Worm (Caenorhabditis elegans) whole organism, L2 larva: ENCODE results near the gene cdc-42.

Experiments
- blmp-1 ChIP-seq: sonication (generic microtip); optimal IDR thresholded peaks from 2 replicates; lab custom pipeline; 2017; ENCODE audit warnings: missing genetic modification characterization, mild to moderate bottlenecking, missing compliant biosample characterization, antibody characterized with exemption, moderate library complexity; ENCODE audit not compliant: insufficient read depth
- ceh-82 ChIP-seq: fragments of 150-350 bp; optimal IDR thresholded peaks from 2 replicates; lab custom pipeline; 2014; ENCODE audit warnings: missing biosample characterization, missing genetic modification characterization
- elt-1 ChIP-seq: fragments of 150-350 bp; optimal IDR thresholded peaks from 2 replicates; lab custom pipeline; 2014; ENCODE audit warnings: missing biosample characterization, missing genetic modification characterization
- elt-3 ChIP-seq: sonication (generic microtip); optimal IDR thresholded peaks from 2 replicates; lab custom pipeline; 2017; ENCODE audit warnings: missing biosample characterization, missing genetic modification characterization
- nhr-12 ChIP-seq: fragments of 150-350 bp; optimal IDR thresholded peaks from 2 replicates; lab custom pipeline; 2014; ENCODE audit warnings: missing biosample characterization, missing genetic modification characterization
- nhr-23 ChIP-seq: fragments of 150-350 bp; optimal IDR thresholded peaks from 2 replicates; lab custom pipeline; 2014; ENCODE audit warnings: missing biosample characterization, missing genetic modification reagents, missing genetic modification characterization
- nhr-77 ChIP-seq: fragments of 150-350 bp; optimal IDR thresholded peaks from 2 replicates; lab custom pipeline; 2014; ENCODE audit warnings: missing biosample characterization, missing genetic modification characterization
- sma-9 ChIP-seq, 2 experiments: fragments of 150-350 bp in 1 of 2; sonication (generic microtip) in 1 of 2; optimal IDR thresholded peaks; 2 replicates each; lab custom pipeline; 2014 to 2016; ENCODE audit warnings: missing genetic modification characterization in 2 of 2, mild to moderate bottlenecking in 1 of 2, missing biosample characterization in 1 of 2, missing compliant biosample characterization in 1 of 2, missing genetic modification reagents in 1 of 2, moderate library complexity in 1 of 2
- unc-62 ChIP-seq: fragments of 150-350 bp; optimal IDR thresholded peaks from 2 replicates; lab custom pipeline; 2014; ENCODE audit warnings: missing biosample characterization, missing genetic modification reagents, missing genetic modification characterization

DNA sequence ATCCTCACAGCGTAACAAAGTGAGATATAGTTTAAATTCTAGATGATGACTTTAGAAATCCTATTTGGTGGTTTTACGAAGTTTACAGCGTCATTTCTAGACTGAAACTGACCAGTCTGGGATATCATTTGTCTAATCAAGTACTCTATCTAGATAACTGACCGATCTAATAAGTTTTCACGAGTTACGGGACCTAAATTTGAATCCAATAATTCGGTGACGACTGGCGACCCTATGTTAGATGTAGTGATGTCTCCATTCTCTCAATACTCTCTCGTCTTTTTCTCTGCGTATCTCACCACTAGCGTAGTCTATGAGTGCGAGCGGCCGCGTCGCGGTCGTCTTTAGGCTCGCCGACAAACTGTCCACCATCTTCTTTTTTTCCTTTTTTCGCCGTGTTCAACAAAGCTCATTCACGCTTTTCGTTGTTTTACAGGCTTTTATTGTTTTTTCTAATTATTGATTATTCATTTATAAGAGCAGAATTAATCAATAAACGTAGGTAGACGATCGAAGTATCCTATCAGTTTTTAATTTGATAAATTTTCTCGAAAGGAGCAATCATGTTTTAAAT is 847 bp upstream of the cdc-42 start:
- TF ChIP-seq nhr-77 (tag; lab: Kevin White, UChicago) (no peak), unc-62 (GFP tag; lab: Kevin White, UChicago) (no peak), nhr-23 (no peak), sma-9 (GFP tag; optimal IDR thresholded peaks at IDR 0.05; lab: Kevin White, UChicago) (no peak), sma-9 (tag; optimal IDR thresholded peaks at IDR 0.05; lab: Kevin White, UChicago) (no peak), nhr-12 (tag; lab: Kevin White, UChicago) (no peak), elt-1 (no peak), blmp-1 (tag; lab: Kevin White, UChicago) (no peak), elt-3 (tag; lab: Kevin White, UChicago) (no peak), ceh-82 (tag; lab: Kevin White, UChicago) (no peak)
